Worm (Caenorhabditis elegans) whole organism, early embryonic: ENCODE results near the gene T07F8.1.

ENCODE experiments used
- ama-1 ChIP-seq: fragments of 150-350 bp; optimal IDR thresholded peaks from 2 replicates; lab custom pipeline; 2014
- ceh-13 ChIP-seq: fragments of 200-800 bp; sonication (Bioruptor generic); optimal IDR thresholded peaks from 2 replicates; lab custom pipeline; 2018; ENCODE audit warnings: mild to moderate bottlenecking, missing genetic modification characterization, missing compliant biosample characterization
- ets-7 ChIP-seq: sonication (generic microtip); optimal IDR thresholded peaks from 2 replicates; lab custom pipeline; 2016; ENCODE audit warnings: missing genotype, missing genetic modification characterization, missing compliant biosample characterization
- hmbx-1 ChIP-seq: sonication (generic microtip); optimal IDR thresholded peaks from 2 replicates; lab custom pipeline; 2016; ENCODE audit warnings: mild to moderate bottlenecking, missing genetic modification characterization, missing compliant biosample characterization
- hnd-1 ChIP-seq: sonication (generic microtip); optimal IDR thresholded peaks from 2 replicates; lab custom pipeline; 2016; ENCODE audit warnings: missing genetic modification characterization, missing compliant biosample characterization
- pes-1 ChIP-seq: fragments of 200-800 bp; sonication (Bioruptor generic); IDR thresholded peaks from 2 replicates; pipeline ENCODE4 v1.3.6; 2022; ENCODE audit warnings: missing genetic modification reagents, missing genetic modification characterization, missing compliant biosample characterization
- sea-1 ChIP-seq: fragments of 200-800 bp; sonication (Bioruptor generic); conservative IDR thresholded peaks from 2 replicates; pipeline ENCODE4 v1.3.6; 2022; ENCODE audit warnings: missing genetic modification characterization, missing compliant biosample characterization

DNA sequence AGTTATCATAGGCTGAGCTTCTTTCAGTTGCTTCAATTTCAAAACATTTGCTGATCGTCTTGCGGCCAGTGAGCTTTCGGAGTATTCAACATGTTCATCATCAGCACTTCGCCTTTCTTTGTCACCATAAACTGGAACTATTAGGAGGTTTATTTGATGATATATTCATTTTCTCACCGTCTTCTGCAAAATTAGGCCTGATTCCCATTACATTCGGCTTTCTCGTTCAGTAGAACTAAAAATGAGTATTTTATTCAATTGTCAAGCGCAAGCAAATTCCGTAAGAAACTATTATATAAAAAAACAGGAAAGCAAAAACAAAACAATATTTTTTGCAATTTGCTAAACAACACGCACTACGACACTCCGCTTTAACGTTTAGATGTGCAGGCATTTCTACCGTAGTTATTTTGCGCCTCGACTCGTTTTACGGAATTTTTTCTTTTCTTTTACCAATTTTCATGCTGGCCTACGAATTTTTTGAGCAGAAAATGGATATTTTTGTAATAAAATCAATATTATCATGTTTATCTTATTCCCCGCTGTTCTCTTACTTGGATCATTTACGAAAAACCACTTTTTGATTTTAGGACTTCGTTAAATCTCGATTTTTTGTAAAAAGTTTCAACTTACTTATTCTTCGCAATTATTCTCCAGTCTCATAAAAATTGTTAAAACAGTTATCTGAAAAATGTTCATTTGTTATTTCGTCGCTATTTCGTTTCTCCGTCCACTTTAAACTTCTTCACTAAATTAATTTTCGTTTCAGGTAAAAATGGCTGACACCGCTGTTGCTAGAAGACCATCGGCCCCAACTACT lies 43.2 kb upstream of the T07F8.1 start, which contains the start of the genes farl-11 and rpl-33:
- TF ChIP-seq hnd-1 (tag; lab: Kevin White, UChicago) (no peak), sea-1 (GFP tag; lab: Robert Waterston, UW) (no peak), ama-1 (lab: Kevin White, UChicago) (no peak), pes-1 (no peak), hmbx-1 (tag; lab: Kevin White, UChicago) (no peak), ceh-13 (GFP tag; lab: Kevin White, UChicago) (no peak), ets-7 (tag; lab: Kevin White, UChicago) (no peak)
